Fruit fly (Drosophila melanogaster): ENCODE data around the gene CG11563.

Gene CG11563

DNA sequence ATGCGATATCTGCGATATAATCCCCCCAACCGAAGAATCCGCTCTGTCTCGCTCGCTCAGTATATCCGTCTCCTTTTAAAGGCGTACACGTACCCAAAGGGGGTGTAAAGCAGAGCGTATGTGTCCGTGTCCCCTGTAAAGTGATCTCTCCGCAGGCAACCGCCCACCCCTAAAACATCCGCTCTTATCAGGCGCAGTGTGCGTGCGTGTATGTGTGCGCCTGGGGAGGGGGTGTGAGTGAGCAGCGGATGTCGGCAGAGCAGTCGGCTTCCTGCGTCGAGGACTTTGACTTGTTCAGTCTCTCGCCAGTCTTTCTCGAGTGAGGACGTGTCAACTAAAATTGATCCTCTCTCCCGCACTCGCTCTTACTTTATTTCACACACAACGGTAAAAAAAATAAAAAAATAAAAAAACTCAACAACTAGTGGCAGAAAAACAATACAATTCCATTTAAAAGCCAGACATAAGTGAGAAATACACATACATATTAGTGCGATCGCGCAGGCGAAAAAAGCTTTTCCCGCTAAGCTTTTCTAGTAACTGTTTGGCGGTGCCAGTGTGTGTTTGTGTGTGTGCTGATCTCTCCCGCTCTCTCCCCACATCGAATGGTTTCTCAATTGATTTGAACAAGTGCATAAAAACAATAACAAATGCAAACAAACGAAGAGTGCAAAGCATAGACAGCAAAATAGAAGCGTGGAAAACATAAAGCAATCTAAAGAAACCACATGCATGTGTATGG lies 11.2 kb upstream of the CG11563 start (continued):
- no peak for TF ChIP-seq CG15073 (GFP tag; optimal IDR thresholded peaks at IDR 0.05)
- TF ChIP-seq CG3065 (GFP tag; optimal IDR thresholded peaks at IDR 0.05): no peak
- TF ChIP-seq CG9437 (GFP tag; optimal IDR thresholded peaks at IDR 0.05): no peak
- no peak for TF ChIP-seq Dp (GFP tag; optimal IDR thresholded peaks at IDR 0.05)
- no peak for TF ChIP-seq CG12236 (GFP tag; optimal IDR thresholded peaks at IDR 0.05)
- no peak for TF ChIP-seq pho (GFP tag; optimal IDR thresholded peaks at IDR 0.05)
- TF ChIP-seq mam (GFP tag; optimal IDR thresholded peaks at IDR 0.05): no peak
- TF ChIP-seq Dll (GFP tag; IDR thresholded peaks at IDR 0.05; ENCODE audit: partially characterized antibody): no peak
- TF ChIP-seq CG9797 (GFP tag; optimal IDR thresholded peaks at IDR 0.05): no peak
- no peak for TF ChIP-seq pzg (GFP tag; optimal IDR thresholded peaks at IDR 0.05)
- TF ChIP-seq insv (GFP tag; optimal IDR thresholded peaks at IDR 0.05): no peak
- TF ChIP-seq klu (GFP tag; IDR thresholded peaks at IDR 0.05): no peak
- TF ChIP-seq vvl (GFP tag; IDR thresholded peaks at IDR 0.05): no peak
- no peak for TF ChIP-seq CG9215 (GFP tag; IDR thresholded peaks at IDR 0.05)
- no peak for TF ChIP-seq Hr3 (GFP tag; optimal IDR thresholded peaks at IDR 0.05)
- TF ChIP-seq CG10565 (GFP tag; optimal IDR thresholded peaks at IDR 0.05): no peak
- no peak for TF ChIP-seq Usf (GFP tag; optimal IDR thresholded peaks at IDR 0.05)
- no peak for TF ChIP-seq kah (GFP tag; optimal IDR thresholded peaks at IDR 0.05)
- TF ChIP-seq chif (GFP tag; optimal IDR thresholded peaks at IDR 0.05): no peak
- TF ChIP-seq HLH4C (GFP tag; IDR thresholded peaks at IDR 0.05; ENCODE audit: partially characterized antibody): no peak
- TF ChIP-seq inv (GFP tag; IDR thresholded peaks at IDR 0.05; ENCODE audit: partially characterized antibody): no peak
- peak; percentile 16 for TF ChIP-seq CG3163 (GFP tag; optimal IDR thresholded peaks at IDR 0.05)
- no peak for TF ChIP-seq gfzf (GFP tag; optimal IDR thresholded peaks at IDR 0.05)
- TF ChIP-seq CG4617 (GFP tag; optimal IDR thresholded peaks at IDR 0.05; ENCODE audit: borderline replicate concordance): no peak
- no peak for TF ChIP-seq CG4404 (GFP tag; IDR thresholded peaks at IDR 0.05)
- TF ChIP-seq CG3847 (GFP tag; IDR thresholded peaks at IDR 0.05): no peak
- TF ChIP-seq dysf (GFP tag; IDR thresholded peaks at IDR 0.05): no peak
- TF ChIP-seq Optix (GFP tag; IDR thresholded peaks at IDR 0.05): no peak
- TF ChIP-seq otp (GFP tag; IDR thresholded peaks at IDR 0.05): peak; percentile 16; the same call in 2 of the 3 replicates
- no peak for TF ChIP-seq ems (GFP tag; optimal IDR thresholded peaks at IDR 0.05)
- TF ChIP-seq luna (GFP tag; optimal IDR thresholded peaks at IDR 0.05): no peak
- TF ChIP-seq cg (GFP tag; optimal IDR thresholded peaks at IDR 0.05): peak; percentile 75
- no peak for TF ChIP-seq Pdp1 (GFP tag; optimal IDR thresholded peaks at IDR 0.05)
- no peak for TF ChIP-seq jing (GFP tag; optimal IDR thresholded peaks at IDR 0.05)
- no peak for TF ChIP-seq lilli (GFP tag; optimal IDR thresholded peaks at IDR 0.05)
- TF ChIP-seq Stat92E (GFP tag; optimal IDR thresholded peaks at IDR 0.05): no peak
- no peak for TF ChIP-seq CG7271 (tag; optimal IDR thresholded peaks at IDR 0.05)
- TF ChIP-seq Mrtf (GFP tag; IDR thresholded peaks at IDR 0.05): no peak
- TF ChIP-seq CG12391 (tag; optimal IDR thresholded peaks at IDR 0.05): no peak
- no peak for TF ChIP-seq CG30403 (GFP tag; optimal IDR thresholded peaks at IDR 0.05)
- no peak for TF ChIP-seq pita (GFP tag; optimal IDR thresholded peaks at IDR 0.05)
- TF ChIP-seq dpn (GFP tag; optimal IDR thresholded peaks at IDR 0.05): no peak
- TF ChIP-seq Fer2 (tag; optimal IDR thresholded peaks at IDR 0.05): no peak
- peak; percentile 27 for TF ChIP-seq Elba2 (GFP tag; optimal IDR thresholded peaks at IDR 0.05)
- no peak for TF ChIP-seq eve (GFP tag; optimal IDR thresholded peaks at IDR 0.05)
- no peak for TF ChIP-seq CG13624 (GFP tag; optimal IDR thresholded peaks at IDR 0.05)
- no peak for TF ChIP-seq tgo (GFP tag; IDR thresholded peaks at IDR 0.05)
- TF ChIP-seq CG31224 (GFP tag; IDR thresholded peaks at IDR 0.05): no peak
- TF ChIP-seq CG11504 (tag; optimal IDR thresholded peaks at IDR 0.05): no peak
- TF ChIP-seq CG4328 (GFP tag; optimal IDR thresholded peaks at IDR 0.05): no peak
